Fruit fly (Drosophila melanogaster) whole organism, embryonic: Measurements from ENCODE around the gene ppk7.

Experiments
- ATbp ChIP-seq: fragments of 200-800 bp; sonication (Bioruptor generic); optimal IDR thresholded peaks from 2 replicates; lab custom pipeline; 2017; ENCODE audit warnings: missing biosample characterization, mild to moderate bottlenecking, missing genetic modification characterization, missing genetic modification reagents
- Asciz ChIP-seq: fragments of 200-800 bp; sonication (Bioruptor generic); optimal IDR thresholded peaks from 2 replicates; lab custom pipeline; 2017; ENCODE audit warnings: missing biosample characterization, mild to moderate bottlenecking, missing genetic modification characterization, missing genetic modification reagents
- Atf3 ChIP-seq: fragments of 200-800 bp; sonication (Bioruptor generic); optimal IDR thresholded peaks from 3 replicates; lab custom pipeline; 2016; ENCODE audit warnings: missing biosample characterization, missing genetic modification characterization
- CG10274 ChIP-seq: fragments of 200-800 bp; sonication (Bioruptor generic); optimal IDR thresholded peaks from 3 replicates; lab custom pipeline; 2017; ENCODE audit warnings: missing biosample characterization, mild to moderate bottlenecking, missing genetic modification characterization
- CG10321 ChIP-seq: fragments of 200-800 bp; sonication (Bioruptor generic); IDR thresholded peaks from 2 replicates; pipeline ENCODE4 v1.3.6; 2022; ENCODE audit warnings: missing biosample characterization, missing genetic modification characterization
- CG1233 ChIP-seq: fragments of 200-800 bp; sonication (Bioruptor generic); optimal IDR thresholded peaks from 4 replicates; lab custom pipeline; 2018; ENCODE audit warnings: missing biosample characterization, mild to moderate bottlenecking, missing genetic modification characterization
- CG13123 ChIP-seq: fragments of 200-800 bp; sonication (Bioruptor generic); optimal IDR thresholded peaks from 2 replicates; lab custom pipeline; 2016; ENCODE audit warnings: missing biosample characterization, missing genetic modification characterization
- CG13424 ChIP-seq: fragments of 200-800 bp; sonication (Bioruptor generic); optimal IDR thresholded peaks from 2 replicates; lab custom pipeline; 2019; ENCODE audit warnings: missing biosample characterization, mild to moderate bottlenecking, missing genetic modification characterization, moderate library complexity
- CG1602 ChIP-seq: fragments of 200-800 bp; sonication (Bioruptor generic); optimal IDR thresholded peaks from 3 replicates; lab custom pipeline; 2016; ENCODE audit warnings: missing biosample characterization, missing genetic modification characterization
- CG18599 ChIP-seq: fragments of 200-800 bp; sonication (Bioruptor generic); optimal IDR thresholded peaks from 3 replicates; lab custom pipeline; 2017; ENCODE audit warnings: missing biosample characterization, missing genetic modification characterization, mild to moderate bottlenecking, moderate library complexity, missing genetic modification reagents
- CG30403 ChIP-seq: fragments of 200-800 bp; sonication (Bioruptor generic); optimal IDR thresholded peaks from 3 replicates; lab custom pipeline; 2016; ENCODE audit warnings: missing biosample characterization, missing genetic modification characterization
- CG33557 ChIP-seq: fragments of 200-800 bp; sonication (Bioruptor generic); optimal IDR thresholded peaks from 2 replicates; lab custom pipeline; 2019; ENCODE audit warnings: missing biosample characterization, mild to moderate bottlenecking, missing genetic modification characterization, moderate library complexity
- CG42726 ChIP-seq: fragments of 200-800 bp; sonication (Bioruptor generic); IDR thresholded peaks from 2 replicates; pipeline ENCODE4 v1.3.6; 2022; ENCODE audit warnings: missing biosample characterization, missing genetic modification characterization; ENCODE audit not compliant: partially characterized antibody
- CG6683 ChIP-seq: fragments of 200-800 bp; sonication (Bioruptor generic); optimal IDR thresholded peaks from 2 replicates; lab custom pipeline; 2017; ENCODE audit warnings: missing biosample characterization, mild to moderate bottlenecking, missing genetic modification characterization, missing genetic modification reagents
- CG7745 ChIP-seq: fragments of 200-800 bp; sonication (Bioruptor generic); optimal IDR thresholded peaks from 2 replicates; lab custom pipeline; 2018; ENCODE audit warnings: missing biosample characterization, mild to moderate bottlenecking, missing genetic modification characterization, moderate library complexity
- CG7786 ChIP-seq: fragments of 200-800 bp; sonication (Bioruptor generic); optimal IDR thresholded peaks from 2 replicates; lab custom pipeline; 2016; ENCODE audit warnings: missing biosample characterization, missing genetic modification characterization
- CG8924 ChIP-seq: fragments of 200-800 bp; optimal IDR thresholded peaks from 3 replicates; lab custom pipeline; 2019; ENCODE audit warnings: missing biosample characterization, mild to moderate bottlenecking, missing genetic modification characterization, moderate library complexity
- Eip74EF ChIP-seq, 2 experiments: fragments of 200-800 bp in 1 of 2; fragments of >200 bp in 1 of 2; sonication (Bioruptor generic) in 1 of 2; optimal IDR thresholded peaks; 2 replicates each; lab custom pipeline; 2017 to 2019; ENCODE audit warnings: missing biosample characterization in 2 of 2, missing genetic modification characterization in 2 of 2, mild to moderate bottlenecking in 1 of 2, moderate library complexity in 1 of 2
- HLH4C ChIP-seq: fragments of 200-800 bp; sonication (Bioruptor generic); IDR thresholded peaks from 3 replicates; pipeline ENCODE4 v1.3.6; 2022; ENCODE audit warnings: missing biosample characterization, missing genetic modification characterization; ENCODE audit not compliant: partially characterized antibody
- Hand ChIP-seq: fragments of 200-800 bp; sonication (Bioruptor generic); optimal IDR thresholded peaks from 2 replicates; lab custom pipeline; 2017; ENCODE audit warnings: mild to moderate bottlenecking, missing biosample characterization, missing genetic modification reagents, missing genetic modification characterization
- HmgZ ChIP-seq: fragments of 200-800 bp; sonication (Bioruptor generic); optimal IDR thresholded peaks from 2 replicates; lab custom pipeline; 2018; ENCODE audit warnings: missing biosample characterization, mild to moderate bottlenecking, missing genetic modification characterization
- Lhr ChIP-seq: fragments of 200-800 bp; sonication (Bioruptor generic); optimal IDR thresholded peaks from 3 replicates; lab custom pipeline; 2017; ENCODE audit warnings: mild to moderate bottlenecking, missing biosample characterization, missing genetic modification reagents, missing genetic modification characterization
- MBD-R2 ChIP-seq: fragments of 200-800 bp; sonication (Bioruptor generic); IDR thresholded peaks from 2 replicates; pipeline ENCODE4 v1.3.6; 2022; ENCODE audit warnings: missing biosample characterization, missing genetic modification characterization
- Mad ChIP-seq: fragments of 200-800 bp; sonication (Bioruptor generic); optimal IDR thresholded peaks from 2 replicates; lab custom pipeline; 2016; ENCODE audit warnings: missing biosample characterization, missing genetic modification characterization
- Ravus ChIP-seq: fragments of 200-800 bp; sonication (Bioruptor generic); IDR thresholded peaks from 2 replicates; pipeline ENCODE4 v1.3.6; 2022; ENCODE audit warnings: missing biosample characterization, missing genetic modification characterization
- Stat92E ChIP-seq, 3 experiments: fragments of >200 bp in 2 of 3; fragments of 200-800 bp in 1 of 3; sonication (Bioruptor generic) in 1 of 3; optimal IDR thresholded peaks; 2 replicates each; lab custom pipeline; 2017 to 2019; ENCODE audit warnings: missing biosample characterization in 3 of 3, missing genetic modification characterization in 3 of 3, mild to moderate bottlenecking in 1 of 3, moderate library complexity in 1 of 3
- br ChIP-seq: fragments of >200 bp; optimal IDR thresholded peaks from 2 replicates; lab custom pipeline; 2017
- corto ChIP-seq: fragments of 200-800 bp; sonication (Bioruptor generic); optimal IDR thresholded peaks from 2 replicates; lab custom pipeline; 2016; ENCODE audit warnings: missing biosample characterization, mild to moderate bottlenecking, missing genetic modification characterization, moderate library complexity
- crp ChIP-seq, 2 experiments: fragments of 200-800 bp; sonication (Bioruptor generic); optimal IDR thresholded peaks; 2 replicates in 1 of 2; 3 replicates in 1 of 2; lab custom pipeline; 2017; ENCODE audit warnings: missing biosample characterization in 2 of 2, missing genetic modification characterization in 2 of 2, mild to moderate bottlenecking in 1 of 2, moderate library complexity in 1 of 2
- dmrt99B ChIP-seq: fragments of 200-800 bp; sonication (Bioruptor generic); optimal IDR thresholded peaks from 2 replicates; lab custom pipeline; 2018; ENCODE audit warnings: missing biosample characterization, mild to moderate bottlenecking, missing genetic modification characterization, moderate library complexity
- ewg ChIP-seq: fragments of 200-800 bp; sonication (Bioruptor generic); optimal IDR thresholded peaks from 3 replicates; lab custom pipeline; 2017; ENCODE audit warnings: mild to moderate bottlenecking, missing biosample characterization, missing genetic modification reagents, missing genetic modification characterization
- fru ChIP-seq: fragments of >200 bp; optimal IDR thresholded peaks from 2 replicates; lab custom pipeline; 2017
- gcm2 ChIP-seq: fragments of 200-800 bp; sonication (Bioruptor generic); optimal IDR thresholded peaks from 2 replicates; lab custom pipeline; 2016; ENCODE audit warnings: missing biosample characterization, missing genetic modification characterization
- gfzf ChIP-seq: fragments of 200-800 bp; sonication (Bioruptor generic); optimal IDR thresholded peaks from 2 replicates; lab custom pipeline; 2016; ENCODE audit warnings: missing biosample characterization, mild to moderate bottlenecking, missing genetic modification characterization, moderate library complexity
- hbn ChIP-seq: fragments of 200-800 bp; sonication (Bioruptor generic); IDR thresholded peaks from 2 replicates; pipeline ENCODE4 v1.3.6; 2022; ENCODE audit warnings: missing biosample characterization, missing genetic modification characterization; ENCODE audit not compliant: partially characterized antibody
- hkb ChIP-seq, 2 experiments: fragments of 200-800 bp in 1 of 2; fragments of >200 bp in 1 of 2; sonication (Bioruptor generic) in 1 of 2; IDR thresholded peaks in 1 of 2; optimal IDR thresholded peaks in 1 of 2; 2 replicates each; pipeline versions ENCODE4 v1.3.6 to Lab custom; 2017 to 2022; ENCODE audit warnings: missing biosample characterization in 1 of 2, missing genetic modification characterization in 1 of 2
- insv ChIP-seq, 2 experiments: fragments of 200-800 bp; sonication (Bioruptor generic); optimal IDR thresholded peaks; 3 replicates each; lab custom pipeline; 2016 to 2018; ENCODE audit warnings: missing biosample characterization in 2 of 2, missing genetic modification characterization in 2 of 2
- maf-S ChIP-seq: fragments of 200-800 bp; sonication (Bioruptor generic); optimal IDR thresholded peaks from 2 replicates; lab custom pipeline; 2016; ENCODE audit warnings: missing biosample characterization, missing genetic modification characterization
- oc ChIP-seq: fragments of 200-800 bp; sonication (Bioruptor generic); optimal IDR thresholded peaks from 2 replicates; lab custom pipeline; 2018; ENCODE audit warnings: missing biosample characterization, mild to moderate bottlenecking, missing genetic modification characterization, moderate library complexity
- pum ChIP-seq: fragments of 200-800 bp; sonication (Bioruptor generic); optimal IDR thresholded peaks from 2 replicates; lab custom pipeline; 2016; ENCODE audit warnings: missing biosample characterization, missing genetic modification characterization
- sd ChIP-seq: fragments of 200-800 bp; sonication (Bioruptor generic); optimal IDR thresholded peaks from 3 replicates; lab custom pipeline; 2018; ENCODE audit warnings: missing biosample characterization, mild to moderate bottlenecking, missing genetic modification characterization, moderate library complexity
- shn ChIP-seq: fragments of 200-800 bp; sonication (Bioruptor generic); optimal IDR thresholded peaks from 3 replicates; lab custom pipeline; 2016; ENCODE audit warnings: missing biosample characterization, missing genetic modification characterization
- tio ChIP-seq: fragments of 200-800 bp; sonication (Bioruptor generic); optimal IDR thresholded peaks from 2 replicates; lab custom pipeline; 2017; ENCODE audit warnings: missing biosample characterization, missing genetic modification characterization, inconsistent platforms
- z ChIP-seq: fragments of 200-800 bp; sonication (Bioruptor generic); IDR thresholded peaks from 3 replicates; pipeline ENCODE4 v1.3.6; 2022; ENCODE audit warnings: missing biosample characterization, missing genetic modification characterization
- zfh2 ChIP-seq: fragments of 200-800 bp; sonication (Bioruptor generic); optimal IDR thresholded peaks from 2 replicates; lab custom pipeline; 2016; ENCODE audit warnings: missing biosample characterization, missing genetic modification characterization

The ppk7 gene

DNA sequence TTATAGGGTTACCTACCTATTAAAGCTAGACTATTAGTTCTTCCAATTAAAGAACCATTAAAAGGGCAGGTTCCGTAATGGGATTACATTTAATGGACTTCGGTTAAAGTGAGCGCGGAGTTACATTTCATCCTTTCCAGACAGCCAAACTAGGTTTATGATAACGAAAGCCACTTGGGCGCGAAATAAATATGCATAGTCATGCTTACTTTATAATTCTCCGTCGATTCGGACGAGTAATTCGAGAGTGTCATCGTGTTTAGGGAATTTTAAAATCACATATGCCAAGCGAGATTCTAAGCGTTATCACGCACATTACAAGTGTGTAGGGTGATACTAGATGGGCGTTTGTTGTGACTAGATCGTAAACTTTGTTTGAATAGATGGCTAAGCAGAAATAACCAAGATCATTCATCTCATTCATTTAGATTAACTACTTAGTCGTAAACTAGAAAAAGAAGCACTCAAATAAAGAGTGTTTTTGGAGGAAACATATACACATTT is 13.9 kb downstream of the ppk7 start:
- TF ChIP-seq CG8924 (tag; lab: Kevin White, UChicago) (no peak), Lhr (GFP tag; lab: Kevin White, UChicago) (no peak), CG10274 (GFP tag; lab: Kevin White, UChicago) (peak; percentile 24)

- TF ChIP-seq CG18599 (GFP tag; lab: Kevin White, UChicago) (peak; percentile 58), br (no peak), Ravus (GFP tag; lab: Robert Waterston, UW) (no peak), Stat92E (GFP tag; optimal IDR thresholded peaks at IDR 0.05; lab: Kevin White, UChicago) (no peak), hkb (optimal IDR thresholded peaks at IDR 0.05; lab: Kevin White, UChicago) (no peak), hkb (GFP tag; IDR thresholded peaks at IDR 0.05; lab: Robert Waterston, UW) (peak; percentile 28), pum (GFP tag; lab: Kevin White, UChicago) (peak; percentile 25), fru (lab: Kevin White, UChicago) (no peak), Atf3 (GFP tag; lab: Kevin White, UChicago) (peak; percentile 49), maf-S (GFP tag; lab: Kevin White, UChicago) (no peak), zfh2 (GFP tag; lab: Kevin White, UChicago) (peak; percentile 53), CG7786 (peak; percentile 71), dmrt99B (peak; percentile 42), CG6683 (GFP tag; lab: Kevin White, UChicago) (no peak), HLH4C (no peak), CG10321 (GFP tag; lab: Robert Waterston, UW) (peak; percentile 91), CG7745 (tag; lab: Kevin White, UChicago) (peak; percentile 92), HmgZ (tag; lab: Kevin White, UChicago) (no peak), CG1602 (GFP tag; lab: Kevin White, UChicago) (no peak), MBD-R2 (GFP tag; lab: Robert Waterston, UW) (peak; percentile 5; the same call in 1 of the 2 replicates), insv (GFP tag; optimal IDR thresholded peaks at IDR 0.05; lab: Kevin White, UChicago) (no peak), ewg (GFP tag; lab: Kevin White, UChicago) (no peak), sd (no peak), CG13123 (GFP tag; lab: Kevin White, UChicago) (no peak), crp (GFP tag; optimal IDR thresholded peaks at IDR 0.05; lab: Kevin White, UChicago) (peak in 1 of 2 experiments; percentile 44), Eip74EF (GFP tag; optimal IDR thresholded peaks at IDR 0.05; lab: Kevin White, UChicago) (no peak), CG13424 (tag; lab: Kevin White, UChicago) (peak; percentile 63), CG33557 (no peak), gcm2 (GFP tag; lab: Kevin White, UChicago) (no peak), Mad (no peak), CG1233 (GFP tag; lab: Kevin White, UChicago) (no peak), shn (GFP tag; lab: Kevin White, UChicago) (peak; percentile 54), Asciz (GFP tag; lab: Kevin White, UChicago) (peak; percentile 28), gfzf (no peak), ATbp (GFP tag; lab: Kevin White, UChicago) (peak; percentile 34), CG42726 (GFP tag; lab: Robert Waterston, UW) (0 out of 2 replicates have a peak, but pooled peaks have one; percentile 49), z (GFP tag; lab: Robert Waterston, UW) (no peak), tio (no peak), corto (GFP tag; lab: Kevin White, UChicago) (no peak), hbn (GFP tag; lab: Robert Waterston, UW) (peak; percentile 19; the same call in 1 of the 2 replicates), CG30403 (peak; percentile 56), oc (tag; lab: Kevin White, UChicago) (peak; percentile 60), Hand (GFP tag; lab: Kevin White, UChicago) (no peak)
Observed at dm6 chr2L:6339010-6339897, 14.9 kb downstream of the ppk7 start.
